Worm (Caenorhabditis elegans) whole organism, L3 larva: ENCODE measurements around the gene T03G11.10.

Source experiments
- ZK546.5 ChIP-seq: sonication (generic microtip); optimal IDR thresholded peaks from 2 replicates; lab custom pipeline; 2017; ENCODE audit warnings: missing biosample characterization, missing genetic modification characterization
- ceh-16 ChIP-seq: sonication (generic microtip); optimal IDR thresholded peaks from 2 replicates; lab custom pipeline; 2017; ENCODE audit warnings: missing biosample characterization, missing genetic modification characterization
- ceh-28 ChIP-seq: fragments of 150-350 bp; optimal IDR thresholded peaks from 2 replicates; lab custom pipeline; 2014; ENCODE audit warnings: missing biosample characterization, missing genetic modification reagents, missing genetic modification characterization
- ceh-9 ChIP-seq: sonication (generic microtip); optimal IDR thresholded peaks from 2 replicates; lab custom pipeline; 2018; ENCODE audit warnings: missing biosample characterization, missing genetic modification characterization
- egl-27 ChIP-seq: sonication (generic microtip); optimal IDR thresholded peaks from 4 replicates; lab custom pipeline; 2017; ENCODE audit warnings: missing biosample characterization, missing genetic modification reagents, missing genetic modification characterization
- elt-1 ChIP-seq: fragments of 150-350 bp; optimal IDR thresholded peaks from 2 replicates; lab custom pipeline; 2014; ENCODE audit warnings: missing biosample characterization, missing genetic modification characterization
- elt-2 ChIP-seq: sonication (generic microtip); optimal IDR thresholded peaks from 2 replicates; lab custom pipeline; 2016; ENCODE audit warnings: missing genetic modification reagents, mild to moderate bottlenecking, missing genetic modification characterization, missing compliant biosample characterization
- elt-3 ChIP-seq, 3 experiments: fragments of 150-350 bp in 1 of 3; sonication (generic microtip) in 2 of 3; optimal IDR thresholded peaks; 2 replicates in 2 of 3; 4 replicates in 1 of 3; lab custom pipeline; 2014 to 2017; ENCODE audit warnings: missing biosample characterization in 3 of 3, missing genetic modification characterization in 3 of 3
- eor-1 ChIP-seq, 2 experiments: fragments of 150-350 bp; optimal IDR thresholded peaks; 2 replicates each; lab custom pipeline; 2014 to 2018; ENCODE audit warnings: missing biosample characterization in 2 of 2, missing genetic modification characterization in 2 of 2
- fkh-10 ChIP-seq: sonication (generic microtip); optimal IDR thresholded peaks from 2 replicates; lab custom pipeline; 2017; ENCODE audit warnings: missing biosample characterization, missing genetic modification reagents, missing genetic modification characterization
- fkh-2 ChIP-seq: fragments of 150-350 bp; optimal IDR thresholded peaks from 2 replicates; lab custom pipeline; 2014; ENCODE audit warnings: missing biosample characterization, missing genetic modification reagents, missing genetic modification characterization
- fos-1 ChIP-seq: fragments of 150-350 bp; optimal IDR thresholded peaks from 2 replicates; lab custom pipeline; 2014; ENCODE audit warnings: missing biosample characterization, missing genetic modification characterization
- hmg-11 ChIP-seq: sonication (generic microtip); optimal IDR thresholded peaks from 2 replicates; lab custom pipeline; 2016; ENCODE audit warnings: missing genetic modification characterization, missing compliant biosample characterization
- jun-1 ChIP-seq: fragments of 150-350 bp; optimal IDR thresholded peaks from 2 replicates; lab custom pipeline; 2014; ENCODE audit warnings: missing biosample characterization, missing genetic modification reagents, missing genetic modification characterization
- lin-15B ChIP-seq: fragments of 150-350 bp; optimal IDR thresholded peaks from 2 replicates; lab custom pipeline; 2014; ENCODE audit warnings: missing biosample characterization, missing genetic modification characterization
- lin-39 ChIP-seq: fragments of 150-350 bp; optimal IDR thresholded peaks from 2 replicates; lab custom pipeline; 2018; ENCODE audit warnings: missing biosample characterization, missing genetic modification reagents, missing genetic modification characterization
- mdl-1 ChIP-seq: fragments of 150-350 bp; optimal IDR thresholded peaks from 2 replicates; lab custom pipeline; 2014; ENCODE audit warnings: missing biosample characterization, missing genetic modification characterization
- mml-1 ChIP-seq: fragments of 150-350 bp; sonication (generic microtip); optimal IDR thresholded peaks from 3 replicates; lab custom pipeline; 2014; ENCODE audit warnings: missing biosample characterization, missing genetic modification characterization
- nfya-1 ChIP-seq: sonication (generic microtip); optimal IDR thresholded peaks from 2 replicates; lab custom pipeline; 2017; ENCODE audit warnings: missing genetic modification characterization, mild to moderate bottlenecking, missing compliant biosample characterization, antibody characterized with exemption, moderate library complexity; ENCODE audit not compliant: insufficient read depth
- nhr-12 ChIP-seq: fragments of 150-350 bp; optimal IDR thresholded peaks from 2 replicates; lab custom pipeline; 2014; ENCODE audit warnings: missing biosample characterization, missing genetic modification characterization
- nhr-23 ChIP-seq: fragments of 150-350 bp; optimal IDR thresholded peaks from 2 replicates; lab custom pipeline; 2014; ENCODE audit warnings: missing biosample characterization, missing genetic modification reagents, missing genetic modification characterization
- nhr-237 ChIP-seq: fragments of 150-350 bp; optimal IDR thresholded peaks from 2 replicates; lab custom pipeline; 2014; ENCODE audit warnings: missing biosample characterization, missing genetic modification characterization
- nhr-25 ChIP-seq: sonication (generic microtip); optimal IDR thresholded peaks from 2 replicates; lab custom pipeline; 2017; ENCODE audit warnings: missing biosample characterization, missing genetic modification characterization
- nhr-43 ChIP-seq: sonication (generic microtip); optimal IDR thresholded peaks from 2 replicates; lab custom pipeline; 2016; ENCODE audit warnings: mild to moderate bottlenecking, missing genetic modification characterization, missing compliant biosample characterization; ENCODE audit not compliant: poor library complexity, severe bottlenecking
- nhr-67 ChIP-seq: fragments of 150-350 bp; optimal IDR thresholded peaks from 2 replicates; lab custom pipeline; 2014; ENCODE audit warnings: missing biosample characterization, missing genetic modification characterization
- nhr-76 ChIP-seq: fragments of 150-350 bp; sonication (generic microtip); optimal IDR thresholded peaks from 5 replicates; lab custom pipeline; 2014; ENCODE audit warnings: missing biosample characterization, missing genetic modification characterization
- nhr-77 ChIP-seq: fragments of 150-350 bp; optimal IDR thresholded peaks from 2 replicates; lab custom pipeline; 2014; ENCODE audit warnings: missing biosample characterization, missing genetic modification characterization
- pha-4 ChIP-seq: fragments of 150-350 bp; optimal IDR thresholded peaks from 2 replicates; lab custom pipeline; 2014; ENCODE audit warnings: missing biosample characterization, missing genetic modification reagents, missing genetic modification characterization
- pqm-1 ChIP-seq: fragments of 150-350 bp; optimal IDR thresholded peaks from 2 replicates; lab custom pipeline; 2017; ENCODE audit warnings: missing biosample characterization, missing genetic modification characterization, inconsistent platforms
- sea-2 ChIP-seq: fragments of 150-350 bp; sonication (generic microtip); optimal IDR thresholded peaks from 4 replicates; lab custom pipeline; 2014; ENCODE audit warnings: missing biosample characterization, missing genetic modification reagents, missing genetic modification characterization
- snpc-4 ChIP-seq: fragments of 150-350 bp; optimal IDR thresholded peaks from 2 replicates; lab custom pipeline; 2014; ENCODE audit warnings: missing biosample characterization, missing genetic modification characterization
- unc-39 ChIP-seq: sonication (generic microtip); optimal IDR thresholded peaks from 4 replicates; lab custom pipeline; 2017; ENCODE audit warnings: missing biosample characterization, missing genetic modification characterization
- unc-62 ChIP-seq: fragments of 150-350 bp; sonication (generic microtip); optimal IDR thresholded peaks from 4 replicates; lab custom pipeline; 2014; ENCODE audit warnings: missing biosample characterization, missing genetic modification reagents, missing genetic modification characterization
- ztf-4 ChIP-seq: fragments of 150-350 bp; optimal IDR thresholded peaks from 2 replicates; lab custom pipeline; 2014; ENCODE audit warnings: missing biosample characterization, missing genetic modification characterization

T03G11.10 gene

DNA sequence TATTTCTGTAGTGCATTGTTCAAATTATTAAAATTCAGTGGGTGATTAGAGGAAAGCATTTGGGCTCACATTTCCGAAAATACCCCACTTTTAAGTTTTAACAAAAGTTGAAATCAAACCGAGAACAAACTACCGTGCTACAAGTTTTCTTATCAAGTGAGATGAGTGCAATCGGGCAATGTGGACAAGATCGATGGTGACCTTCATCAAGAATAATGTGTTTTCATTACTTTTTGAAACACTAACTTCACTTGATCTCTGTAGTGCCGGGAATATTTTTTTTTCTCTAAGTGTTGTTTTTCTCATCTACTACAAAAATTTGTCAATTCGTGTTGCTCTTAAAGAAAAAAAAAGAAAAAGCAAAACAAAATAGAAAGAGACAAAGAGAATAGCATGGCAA, 37.8 kb upstream of the T03G11.10 start:
- TF ChIP-seq elt-3 (tag; optimal IDR thresholded peaks at IDR 0.05; lab: Kevin White, UChicago) (no peak), nhr-25 (tag; lab: Kevin White, UChicago) (peak; percentile 5), nhr-43 (tag; lab: Kevin White, UChicago) (no peak), nhr-23 (tag; lab: Kevin White, UChicago) (peak; percentile 32), elt-2 (tag; lab: Kevin White, UChicago) (no peak), ceh-16 (tag; lab: Kevin White, UChicago) (no peak), ceh-28 (no peak), snpc-4 (no peak), pha-4 (no peak)

- TF ChIP-seq pha-4 (no peak), elt-1 (no peak), lin-15B (tag; lab: Kevin White, UChicago) (no peak), eor-1 (tag; optimal IDR thresholded peaks at IDR 0.05; lab: Kevin White, UChicago) (no peak), egl-27 (tag; lab: Kevin White, UChicago) (no peak), nhr-76 (tag; lab: Kevin White, UChicago) (no peak), nhr-43 (tag; lab: Kevin White, UChicago) (no peak), nhr-25 (tag; lab: Kevin White, UChicago) (no peak), pqm-1 (tag; lab: Kevin White, UChicago) (no peak), jun-1 (tag; lab: Kevin White, UChicago) (no peak), nhr-12 (tag; lab: Kevin White, UChicago) (no peak), ZK546.5 (tag; lab: Kevin White, UChicago) (no peak), sea-2 (GFP tag; lab: Kevin White, UChicago) (no peak), elt-2 (tag; lab: Kevin White, UChicago) (no peak), nhr-237 (no peak), ceh-9 (tag; lab: Kevin White, UChicago) (no peak), fos-1 (no peak), fkh-2 (tag; lab: Kevin White, UChicago) (no peak)
Observed at ce11 chrX:5208326-5208725, 37.3 kb upstream of the T03G11.10 start.

- TF ChIP-seq pha-4 (peak; percentile 63), elt-2 (tag; lab: Kevin White, UChicago) (peak; percentile 56), mml-1 (tag; lab: Kevin White, UChicago) (no peak), pqm-1 (tag; lab: Kevin White, UChicago) (no peak), nhr-77 (no peak), ztf-4 (tag; lab: Kevin White, UChicago) (no peak), unc-62 (GFP tag; lab: Kevin White, UChicago) (no peak), ZK546.5 (tag; lab: Kevin White, UChicago) (no peak), fkh-10 (GFP tag; lab: Kevin White, UChicago) (no peak), nhr-25 (tag; lab: Kevin White, UChicago) (no peak), mdl-1 (tag; lab: Kevin White, UChicago) (no peak), nhr-67 (tag; lab: Kevin White, UChicago) (no peak), ceh-9 (tag; lab: Kevin White, UChicago) (no peak), unc-39 (tag; lab: Kevin White, UChicago) (no peak)
- TF ChIP-seq, all 47 proteins: peak for 2
Observed at ce11 chrX:5207819-5208218, 36.8 kb upstream of the T03G11.10 start.

DNA sequence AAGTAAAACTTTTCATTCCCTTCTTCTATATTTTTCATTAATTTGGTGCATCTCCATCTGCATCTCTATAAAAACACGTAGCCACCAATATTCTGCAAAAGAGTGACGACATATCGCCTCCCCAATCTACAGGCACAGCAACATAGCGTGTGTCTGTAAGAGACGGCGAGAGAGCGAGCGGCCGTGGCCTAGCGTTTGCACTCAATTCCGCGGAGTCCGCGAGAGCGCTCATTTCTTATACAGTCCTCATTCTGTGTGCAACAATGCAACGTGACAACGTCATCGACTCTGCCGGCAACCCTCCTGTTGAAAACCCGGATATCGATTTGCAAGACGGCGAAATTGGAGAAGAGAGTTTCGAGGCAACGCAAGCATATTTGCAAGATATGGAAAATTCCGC, 34.6 kb upstream of the T03G11.10 start, which contains the start of gene H28G03.2:
Gene H28G03.2, plus strand, starts transcription at position 200 of the 400 bp plus-strand sequence.
- TF ChIP-seq nhr-67 (tag; lab: Kevin White, UChicago) (no peak), egl-27 (tag; lab: Kevin White, UChicago) (no peak), elt-2 (tag; lab: Kevin White, UChicago) (peak; percentile 14), nhr-43 (tag; lab: Kevin White, UChicago) (no peak), hmg-11 (peak; percentile 2), lin-15B (tag; lab: Kevin White, UChicago) (no peak), lin-39 (peak; percentile 15), nfya-1 (tag; lab: Kevin White, UChicago) (peak; percentile 1)
